Worm (Caenorhabditis elegans) whole organism, L4 larva: ENCODE results near the gene K08D8.7.

ENCODE experiments used
- F37D6.2 ChIP-seq: sonication (generic microtip); optimal IDR thresholded peaks from 2 replicates; lab custom pipeline; 2016; ENCODE audit warnings: mild to moderate bottlenecking, missing genetic modification characterization, missing compliant biosample characterization
- Y48G9A.11 ChIP-seq: fragments of 200-800 bp; sonication (Bioruptor generic); IDR thresholded peaks from 2 replicates; pipeline ENCODE4 v1.3.6; 2022; ENCODE audit warnings: missing genetic modification reagents, missing genetic modification characterization, missing compliant biosample characterization
- Y5F2A.4 ChIP-seq: fragments of 200-800 bp; sonication (Bioruptor generic); optimal IDR thresholded peaks from 2 replicates; lab custom pipeline; 2018; ENCODE audit warnings: mild to moderate bottlenecking, missing genetic modification characterization, missing compliant biosample characterization
- ZK546.5 ChIP-seq, 2 experiments: sonication (generic microtip); optimal IDR thresholded peaks; 2 replicates each; lab custom pipeline; 2017; ENCODE audit warnings: missing biosample characterization in 2 of 2, missing genetic modification characterization in 2 of 2
- arid-1 ChIP-seq: fragments of 200-800 bp; sonication (Bioruptor generic); conservative IDR thresholded peaks from 2 replicates; pipeline ENCODE4 v1.3.6; 2022; ENCODE audit warnings: missing genetic modification reagents, missing genetic modification characterization, missing compliant biosample characterization
- attf-4 ChIP-seq: sonication (generic microtip); optimal IDR thresholded peaks from 3 replicates; lab custom pipeline; 2017; ENCODE audit warnings: missing biosample characterization, missing genetic modification characterization
- ceh-20 ChIP-seq: fragments of 200-800 bp; sonication (Bioruptor generic); IDR thresholded peaks from 2 replicates; pipeline ENCODE4 v1.3.6; 2022; ENCODE audit warnings: missing genetic modification reagents, missing genetic modification characterization, missing compliant biosample characterization
- ceh-28 ChIP-seq: fragments of 150-350 bp; optimal IDR thresholded peaks from 2 replicates; lab custom pipeline; 2014; ENCODE audit warnings: missing biosample characterization, missing genetic modification reagents, missing genetic modification characterization
- ceh-82 ChIP-seq: sonication (generic microtip); optimal IDR thresholded peaks from 2 replicates; lab custom pipeline; 2017; ENCODE audit warnings: missing biosample characterization, missing genetic modification characterization
- ctbp-1 ChIP-seq: fragments of 200-800 bp; sonication (Bioruptor generic); IDR thresholded peaks from 2 replicates; pipeline ENCODE4 v1.3.6; 2022; ENCODE audit warnings: missing genetic modification reagents, missing genetic modification characterization, missing compliant biosample characterization
- daf-12 ChIP-seq: fragments of 150-350 bp; optimal IDR thresholded peaks from 2 replicates; lab custom pipeline; 2014; ENCODE audit warnings: missing biosample characterization, missing genetic modification reagents, missing genetic modification characterization
- daf-16 ChIP-seq, 3 experiments: sonication (generic microtip); optimal IDR thresholded peaks; 2 replicates each; lab custom pipeline; 2016 to 2017; ENCODE audit warnings: missing genetic modification characterization in 3 of 3, missing genetic modification reagents in 3 of 3, mild to moderate bottlenecking in 2 of 3, missing compliant biosample characterization in 2 of 3, missing biosample characterization in 1 of 3, moderate library complexity in 1 of 3
- dmd-6 ChIP-seq: fragments of 200-800 bp; sonication (Bioruptor generic); IDR thresholded peaks from 2 replicates; pipeline ENCODE4 v1.3.6; 2022; ENCODE audit warnings: missing genetic modification reagents, missing genetic modification characterization, missing compliant biosample characterization
- dmd-9 ChIP-seq: fragments of 200-800 bp; sonication (Bioruptor generic); IDR thresholded peaks from 2 replicates; pipeline ENCODE4 v1.3.6; 2022; ENCODE audit warnings: missing genetic modification reagents, missing genetic modification characterization, missing compliant biosample characterization
- duxl-1 ChIP-seq: sonication (generic microtip); optimal IDR thresholded peaks from 2 replicates; lab custom pipeline; 2016; ENCODE audit warnings: mild to moderate bottlenecking, missing genetic modification characterization, moderate library complexity, missing compliant biosample characterization; ENCODE audit not compliant: poor library complexity
- egl-27 ChIP-seq: sonication (generic microtip); optimal IDR thresholded peaks from 3 replicates; lab custom pipeline; 2017; ENCODE audit warnings: missing biosample characterization, missing genetic modification reagents, missing genetic modification characterization
- egl-43 ChIP-seq: fragments of 200-800 bp; sonication (Bioruptor generic); IDR thresholded peaks from 2 replicates; pipeline ENCODE4 v1.3.6; 2022; ENCODE audit warnings: missing genetic modification reagents, missing genetic modification characterization, missing compliant biosample characterization
- hif-1 ChIP-seq, 2 experiments: sonication (generic microtip); optimal IDR thresholded peaks; 2 replicates each; lab custom pipeline; 2016 to 2017; ENCODE audit warnings: missing compliant biosample characterization in 2 of 2, missing genetic modification characterization in 2 of 2, missing genetic modification reagents in 2 of 2, missing genotype in 2 of 2, mild to moderate bottlenecking in 1 of 2
- hlh-11 ChIP-seq: fragments of 200-800 bp; sonication (Bioruptor generic); optimal IDR thresholded peaks from 2 replicates; lab custom pipeline; 2018; ENCODE audit warnings: mild to moderate bottlenecking, missing genetic modification characterization, missing compliant biosample characterization
- hmg-1.1 ChIP-seq: fragments of 200-800 bp; sonication (Bioruptor generic); IDR thresholded peaks from 2 replicates; pipeline ENCODE4 v1.3.6; 2022; ENCODE audit warnings: missing genetic modification reagents, missing genetic modification characterization, missing compliant biosample characterization
- lin-15B ChIP-seq: fragments of 150-350 bp; sonication (generic microtip); optimal IDR thresholded peaks from 3 replicates; lab custom pipeline; 2014; ENCODE audit warnings: missing biosample characterization, missing genetic modification characterization
- lin-38 ChIP-seq: fragments of 200-800 bp; sonication (Bioruptor generic); IDR thresholded peaks from 2 replicates; pipeline ENCODE4 v1.3.6; 2022; ENCODE audit warnings: missing genetic modification reagents, missing genetic modification characterization, missing compliant biosample characterization
- madf-9 ChIP-seq: fragments of 200-800 bp; sonication (Bioruptor generic); conservative IDR thresholded peaks from 2 replicates; pipeline ENCODE4 v1.3.6; 2022; ENCODE audit warnings: missing genetic modification reagents, missing genetic modification characterization, missing compliant biosample characterization
- mdl-1 ChIP-seq, 2 experiments: fragments of 150-350 bp in 1 of 2; sonication (generic microtip) in 1 of 2; optimal IDR thresholded peaks; 2 replicates each; lab custom pipeline; 2014 to 2017; ENCODE audit warnings: missing biosample characterization in 2 of 2, missing genetic modification characterization in 2 of 2
- nhr-10 ChIP-seq: fragments of 150-350 bp; optimal IDR thresholded peaks from 2 replicates; lab custom pipeline; 2014; ENCODE audit warnings: missing biosample characterization, missing genetic modification characterization
- nhr-102 ChIP-seq: sonication (generic microtip); optimal IDR thresholded peaks from 2 replicates; lab custom pipeline; 2016; ENCODE audit warnings: mild to moderate bottlenecking, missing genetic modification characterization, moderate library complexity, missing compliant biosample characterization
- nhr-237 ChIP-seq: sonication (generic microtip); optimal IDR thresholded peaks from 2 replicates; lab custom pipeline; 2017; ENCODE audit warnings: missing biosample characterization, missing genetic modification characterization
- nhr-28 ChIP-seq: fragments of 150-350 bp; optimal IDR thresholded peaks from 2 replicates; lab custom pipeline; 2014; ENCODE audit warnings: missing biosample characterization, missing genetic modification characterization
- pqm-1 ChIP-seq: sonication (generic microtip); optimal IDR thresholded peaks from 2 replicates; lab custom pipeline; 2017; ENCODE audit warnings: missing biosample characterization, missing genetic modification characterization
- saeg-2 ChIP-seq: fragments of 200-800 bp; sonication (Bioruptor generic); IDR thresholded peaks from 2 replicates; pipeline ENCODE4 v1.3.6; 2022; ENCODE audit warnings: missing genetic modification reagents, missing genetic modification characterization, missing compliant biosample characterization
- snpc-4 ChIP-seq: fragments of 150-350 bp; optimal IDR thresholded peaks from 2 replicates; lab custom pipeline; 2014; ENCODE audit warnings: missing biosample characterization, missing genetic modification characterization
- spr-3 ChIP-seq: fragments of 200-800 bp; sonication (Bioruptor generic); optimal IDR thresholded peaks from 2 replicates; lab custom pipeline; 2018; ENCODE audit warnings: mild to moderate bottlenecking, missing genetic modification characterization, missing compliant biosample characterization
- unc-62 ChIP-seq, 3 experiments: fragments of 150-350 bp in 1 of 3; sonication (generic microtip); optimal IDR thresholded peaks in 2 of 3; peaks in 1 of 3; 1 replicate in 1 of 3; 2 replicates in 2 of 3; lab custom pipeline; 2014 to 2017; ENCODE audit warnings: missing biosample characterization in 3 of 3, missing genetic modification characterization in 3 of 3, missing genetic modification reagents in 3 of 3, missing genotype in 1 of 3
- zip-2 ChIP-seq: fragments of 150-350 bp; optimal IDR thresholded peaks from 2 replicates; lab custom pipeline; 2014; ENCODE audit warnings: missing biosample characterization, missing genetic modification characterization
- ztf-7 ChIP-seq: fragments of 150-350 bp; optimal IDR thresholded peaks from 2 replicates; lab custom pipeline; 2014; ENCODE audit warnings: missing biosample characterization, missing genetic modification characterization

K08D8.7 gene

ce11 chrIV:12911990-12912389 is 15.4 kb downstream of the K08D8.7 start, which contains the start of gene K08D8.5:
Gene K08D8.5, minus strand, starts transcription at chrIV:12912129.
- TF ChIP-seq attf-4 (tag; lab: Kevin White, UChicago) (no peak), pqm-1 (tag; lab: Kevin White, UChicago) (peak; percentile 44), nhr-28 (tag; lab: Kevin White, UChicago) (peak; percentile 49), hif-1 (tag; optimal IDR thresholded peaks at IDR 0.05; lab: Kevin White, UChicago) (no peak), dmd-6 (GFP tag; lab: Robert Waterston, UW) (peak; percentile 70), hlh-11 (tag; lab: Kevin White, UChicago) (peak; percentile 7)

ce11 chrIV:12914532-12915019 is 17.9 kb downstream of the K08D8.7 start, which contains the start of gene irg-6:
Gene irg-6, minus strand, starts transcription at chrIV:12914969.
- TF ChIP-seq unc-62 (GFP tag; optimal IDR thresholded peaks at IDR 0.05 in 1 of 2; lab: Kevin White, UChicago) (peak in 1 of 2 experiments; percentile 97), unc-62 (tag; optimal IDR thresholded peaks at IDR 0.05; lab: Kevin White, UChicago) (no peak), saeg-2 (GFP tag; lab: Robert Waterston, UW) (no peak), daf-12 (tag; lab: Kevin White, UChicago) (no peak), pqm-1 (tag; lab: Kevin White, UChicago) (no peak), nhr-102 (tag; lab: Kevin White, UChicago) (no peak)

- no peak for TF ChIP-seq ceh-20
- TF ChIP-seq nhr-10 (tag; lab: Kevin White, UChicago): no peak
- TF ChIP-seq daf-12 (tag; lab: Kevin White, UChicago): no peak
- TF ChIP-seq nhr-237 (tag; lab: Kevin White, UChicago): no peak
- no peak for TF ChIP-seq Y48G9A.11 (GFP tag; lab: Robert Waterston, UW)
- no peak for TF ChIP-seq ztf-7 (tag; lab: Kevin White, UChicago)
- no peak for TF ChIP-seq arid-1 (GFP tag; lab: Robert Waterston, UW)
- TF ChIP-seq dmd-9 (GFP tag; lab: Robert Waterston, UW): no peak
- TF ChIP-seq Y5F2A.4: no peak
- TF ChIP-seq snpc-4 (tag; lab: Kevin White, UChicago): no peak
- no peak for TF ChIP-seq spr-3 (GFP tag; lab: Kevin White, UChicago)
- TF ChIP-seq, all 104 proteins: peak for 0
These were observed 18.8 kb downstream of the K08D8.7 start, which contains the start of gene srz-15 for ce11 chrIV:12915479-12915878. Gene srz-15, plus strand, starts transcription at chrIV:12915779.

DNA sequence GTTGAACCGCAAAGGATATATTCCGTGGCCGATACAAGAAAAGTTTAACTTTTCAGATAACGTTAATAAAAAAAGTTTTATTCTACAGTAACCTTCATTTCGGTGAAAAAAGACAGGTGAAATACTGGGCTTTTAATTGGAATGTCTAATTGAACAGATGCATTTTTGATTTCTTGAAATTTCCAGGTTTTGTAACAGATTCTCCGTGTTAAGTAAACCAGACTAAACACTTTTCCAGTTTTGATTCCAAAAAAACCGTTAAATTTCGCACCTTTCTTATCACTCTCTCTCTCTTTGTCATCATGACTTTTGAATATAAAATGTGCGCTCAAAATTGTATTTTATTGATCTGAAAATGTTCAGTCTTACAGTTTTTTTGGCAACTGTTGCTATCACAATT is 21.6 kb downstream of the K08D8.7 start, which contains the start of gene C32H11.3:
Gene C32H11.3, plus strand, starts transcription at position 301 of the 400 bp plus-strand sequence.
- no peak for TF ChIP-seq F37D6.2 (tag; lab: Kevin White, UChicago)
- no peak for TF ChIP-seq hmg-1.1 (GFP tag; lab: Robert Waterston, UW)
- TF ChIP-seq attf-4 (tag; lab: Kevin White, UChicago): no peak
- no peak for TF ChIP-seq Y48G9A.11 (GFP tag; lab: Robert Waterston, UW)
- no peak for TF ChIP-seq dmd-6 (GFP tag; lab: Robert Waterston, UW)
- no peak for TF ChIP-seq zip-2 (tag; lab: Kevin White, UChicago)
- no peak for TF ChIP-seq egl-27 (tag; lab: Kevin White, UChicago)
- TF ChIP-seq madf-9 (GFP tag; lab: Robert Waterston, UW): no peak
- TF ChIP-seq duxl-1 (tag; lab: Kevin White, UChicago): no peak
- no peak for TF ChIP-seq unc-62 (GFP tag; optimal IDR thresholded peaks at IDR 0.05 in 1 of 2; lab: Kevin White, UChicago)
- TF ChIP-seq unc-62 (tag; optimal IDR thresholded peaks at IDR 0.05; lab: Kevin White, UChicago): no peak
- TF ChIP-seq nhr-102 (tag; lab: Kevin White, UChicago): no peak
- no peak for TF ChIP-seq ceh-28
- no peak for TF ChIP-seq lin-15B (tag; lab: Kevin White, UChicago)
- no peak for TF ChIP-seq ceh-82 (tag; lab: Kevin White, UChicago)
- TF ChIP-seq lin-38 (GFP tag; lab: Robert Waterston, UW): no peak
- no peak for TF ChIP-seq ZK546.5 (tag; optimal IDR thresholded peaks at IDR 0.05; lab: Kevin White, UChicago)
- no peak for TF ChIP-seq ctbp-1
- no peak for TF ChIP-seq egl-43 (GFP tag; lab: Robert Waterston, UW)
- TF ChIP-seq mdl-1 (tag; optimal IDR thresholded peaks at IDR 0.05; lab: Kevin White, UChicago): no peak
- TF ChIP-seq daf-16 (GFP tag; optimal IDR thresholded peaks at IDR 0.05; lab: Kevin White, UChicago): no peak
- no peak for TF ChIP-seq daf-16 (tag; optimal IDR thresholded peaks at IDR 0.05; lab: Kevin White, UChicago)
